Worm (Caenorhabditis elegans) whole organism, mixed stage, embryonic: ENCODE measurements around the gene toh-1.

Experiments
- elt-1 ChIP-seq: sonication (generic microtip); optimal IDR thresholded peaks from 2 replicates; lab custom pipeline; 2017; ENCODE audit warnings: missing genetic modification characterization, mild to moderate bottlenecking, missing compliant biosample characterization, antibody characterized with exemption, moderate library complexity, borderline replicate concordance; ENCODE audit not compliant: insufficient read depth
- flh-1 ChIP-seq: fragments of 200-800 bp; sonication (Bioruptor generic); optimal IDR thresholded peaks from 2 replicates; lab custom pipeline; 2018; ENCODE audit warnings: mild to moderate bottlenecking, missing genetic modification characterization, moderate library complexity, missing compliant biosample characterization
- mab-5 ChIP-seq: fragments of 150-350 bp; optimal IDR thresholded peaks from 2 replicates; lab custom pipeline; 2014; ENCODE audit warnings: missing biosample characterization, missing genetic modification characterization
- nhr-12 ChIP-seq: fragments of 150-350 bp; optimal IDR thresholded peaks from 2 replicates; lab custom pipeline; 2014; ENCODE audit warnings: missing biosample characterization, missing genetic modification characterization
- nhr-237 ChIP-seq: fragments of 150-350 bp; optimal IDR thresholded peaks from 2 replicates; lab custom pipeline; 2014; ENCODE audit warnings: missing biosample characterization, missing genetic modification characterization
- nhr-28 ChIP-seq: fragments of 150-350 bp; optimal IDR thresholded peaks from 2 replicates; lab custom pipeline; 2014; ENCODE audit warnings: missing biosample characterization, missing genetic modification characterization
- nhr-76 ChIP-seq: sonication (generic microtip); optimal IDR thresholded peaks from 2 replicates; lab custom pipeline; 2017; ENCODE audit warnings: missing biosample characterization, missing genetic modification characterization
- pha-4 ChIP-seq: fragments of 150-350 bp; optimal IDR thresholded peaks from 2 replicates; lab custom pipeline; 2018; ENCODE audit warnings: missing biosample characterization, missing genetic modification reagents, missing genetic modification characterization
- snpc-4 ChIP-seq: fragments of 150-350 bp; optimal IDR thresholded peaks from 2 replicates; lab custom pipeline; 2014; ENCODE audit warnings: missing biosample characterization, missing genetic modification characterization
- sptf-1 ChIP-seq: sonication (generic microtip); optimal IDR thresholded peaks from 2 replicates; lab custom pipeline; 2017; ENCODE audit warnings: mild to moderate bottlenecking, missing genetic modification characterization, moderate library complexity, missing compliant biosample characterization
- unc-62 ChIP-seq: fragments of 150-350 bp; optimal IDR thresholded peaks from 2 replicates; lab custom pipeline; 2014; ENCODE audit warnings: missing biosample characterization, missing genetic modification reagents, missing genetic modification characterization
- ztf-11 ChIP-seq: fragments of 150-350 bp; optimal IDR thresholded peaks from 2 replicates; lab custom pipeline; 2014; ENCODE audit warnings: missing biosample characterization, missing genetic modification characterization

ce11 chrIII:3834800-3835271 lies 26.0 kb upstream of the toh-1 start, which contains the start of gene cyp-25A2:
- no peak for TF ChIP-seq sptf-1 (tag; lab: Kevin White, UChicago)
- TF ChIP-seq elt-1 = no peak
- no peak for TF ChIP-seq snpc-4 (tag; lab: Kevin White, UChicago)
- TF ChIP-seq nhr-237 = no peak
- TF ChIP-seq nhr-76 = no peak
- TF ChIP-seq nhr-28 (tag; lab: Kevin White, UChicago) = no peak
- TF ChIP-seq nhr-12 = no peak
- TF ChIP-seq flh-1 = no peak
- no peak for TF ChIP-seq ztf-11 (tag; lab: Kevin White, UChicago)
- TF ChIP-seq unc-62 (GFP tag; lab: Kevin White, UChicago) = no peak
- TF ChIP-seq mab-5 (tag; lab: Kevin White, UChicago) = no peak
- TF ChIP-seq pha-4 (tag; lab: Kevin White, UChicago) = no peak
